Fruit fly (Drosophila melanogaster): Measurements from ENCODE around the gene Lip4.

- TF ChIP-seq net (GFP tag; optimal IDR thresholded peaks at IDR 0.05) (no peak), Eip93F (GFP tag; optimal IDR thresholded peaks at IDR 0.05) (no peak), Blimp-1 (GFP tag; optimal IDR thresholded peaks at IDR 0.05) (no peak), OdsH (GFP tag; optimal IDR thresholded peaks at IDR 0.05) (no peak), Lpt (GFP tag; optimal IDR thresholded peaks at IDR 0.05) (no peak), CG6276 (GFP tag; optimal IDR thresholded peaks at IDR 0.05) (no peak), CG8119 (GFP tag; IDR thresholded peaks at IDR 0.05) (no peak), Sox102F (GFP tag; optimal IDR thresholded peaks at IDR 0.05) (no peak)
Observed at dm6 chr2L:10552807-10553206, 25.4 kb downstream of the Lip4 start.
